Worm (Caenorhabditis elegans) whole organism, midembryonic: ENCODE results near the gene npr-40.

Experiments
- flt-1 ChIP-seq: fragments of 200-800 bp; sonication (Bioruptor generic); IDR thresholded peaks from 2 replicates; pipeline ENCODE4 v1.3.6; 2022; ENCODE audit warnings: missing genetic modification characterization, missing compliant biosample characterization
- tab-1 ChIP-seq: fragments of 200-800 bp; sonication (Bioruptor generic); IDR thresholded peaks from 2 replicates; pipeline ENCODE4 v1.3.6; 2022; ENCODE audit warnings: missing genetic modification characterization, missing compliant biosample characterization
- ztf-29 ChIP-seq: fragments of 200-800 bp; sonication (Bioruptor generic); IDR thresholded peaks from 2 replicates; pipeline ENCODE4 v1.3.6; 2022; ENCODE audit warnings: missing genetic modification reagents, missing genetic modification characterization, missing compliant biosample characterization

DNA sequence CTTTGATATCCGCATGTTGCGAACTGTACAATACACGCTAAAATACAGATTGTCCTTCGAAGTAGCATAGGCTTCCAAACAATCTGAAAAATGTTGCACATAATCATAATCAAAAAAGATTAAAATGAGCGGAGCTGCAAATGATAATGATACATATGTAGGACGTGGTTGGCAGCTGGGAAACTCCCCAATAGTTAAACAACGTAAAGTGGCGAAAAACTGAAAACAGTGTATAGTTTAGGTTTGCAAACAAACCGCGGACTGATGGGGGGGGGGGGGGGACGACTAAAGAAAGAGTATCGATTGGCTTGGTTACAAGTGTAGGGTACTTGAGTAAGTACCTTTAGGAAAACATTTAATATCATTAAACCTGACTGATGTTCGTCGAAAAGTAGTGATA lies 13.5 kb upstream of the npr-40 start, which contains the start of gene hex-5:
- TF ChIP-seq flt-1 (GFP tag; lab: Robert Waterston, UW) (no peak), tab-1 (GFP tag; lab: Robert Waterston, UW) (no peak), ztf-29 (GFP tag; lab: Robert Waterston, UW) (no peak)
